Fruit fly (Drosophila melanogaster): Measurements from ENCODE around the gene CG43169.

Gene CG43169

dm6 chr3L:8878388-8878787 lies 10.0 kb downstream of the CG43169 start:
- TF ChIP-seq vri (GFP tag; optimal IDR thresholded peaks at IDR 0.05) (peak; percentile 30), Gug (GFP tag; IDR thresholded peaks at IDR 0.05) (no peak), salr (GFP tag; optimal IDR thresholded peaks at IDR 0.05) (no peak), Smox (GFP tag; optimal IDR thresholded peaks at IDR 0.05) (no peak)

dm6 chr3L:8873053-8873452 lies 15.4 kb downstream of the CG43169 start:
- TF ChIP-seq CG3919 (GFP tag; optimal IDR thresholded peaks at IDR 0.05) (no peak), fkh (GFP tag; optimal IDR thresholded peaks at IDR 0.05) (peak; percentile 79)

dm6 chr3L:8871017-8871416 lies 17.4 kb downstream of the CG43169 start:
- peak; percentile 36 for TF ChIP-seq Sox102F (GFP tag; optimal IDR thresholded peaks at IDR 0.05)
- peak; percentile 44 for TF ChIP-seq svp (GFP tag)
- TF ChIP-seq CG6854 (GFP tag; optimal IDR thresholded peaks at IDR 0.05), result peak; percentile 51
- TF ChIP-seq Sox15 (GFP tag; optimal IDR thresholded peaks at IDR 0.05), result no peak
- no peak for TF ChIP-seq CG6808 (GFP tag; optimal IDR thresholded peaks at IDR 0.05)
- no peak for TF ChIP-seq Hr39 (GFP tag; optimal IDR thresholded peaks at IDR 0.05)
- TF ChIP-seq Met (GFP tag; optimal IDR thresholded peaks at IDR 0.05), result peak; percentile 8

dm6 chr3L:8870547-8870946 lies 17.9 kb downstream of the CG43169 start:
- TF ChIP-seq Lpt (GFP tag; optimal IDR thresholded peaks at IDR 0.05) (peak; percentile 79), CG15336 (GFP tag; IDR thresholded peaks at IDR 0.05) (peak; percentile 90), fd59A (GFP tag; optimal IDR thresholded peaks at IDR 0.05) (peak; percentile 33), net (GFP tag; optimal IDR thresholded peaks at IDR 0.05) (peak; percentile 54), fd85E (GFP tag; optimal IDR thresholded peaks at IDR 0.05) (no peak), CG6808 (GFP tag; optimal IDR thresholded peaks at IDR 0.05) (peak; percentile 67), Hr4 (GFP tag; optimal IDR thresholded peaks at IDR 0.05) (peak; percentile 84), Gug (GFP tag; IDR thresholded peaks at IDR 0.05) (peak; percentile 85), CG8119 (GFP tag; IDR thresholded peaks at IDR 0.05) (peak; percentile 89), Hr38 (GFP tag; optimal IDR thresholded peaks at IDR 0.05) (no peak), CG1621 (tag; optimal IDR thresholded peaks at IDR 0.05) (peak; percentile 19), lz (GFP tag; optimal IDR thresholded peaks at IDR 0.05) (peak; percentile 22), ss (GFP tag; optimal IDR thresholded peaks at IDR 0.05) (peak; percentile 6 to 49), cyc (GFP tag; optimal IDR thresholded peaks at IDR 0.05) (peak; percentile 19), CG11762 (GFP tag; optimal IDR thresholded peaks at IDR 0.05; ENCODE audit: insufficient read depth) (peak; percentile 61), Eip78C (GFP tag) (peak; percentile 91), dsx (GFP tag; optimal IDR thresholded peaks at IDR 0.05; ENCODE audit: poor library complexity, severe bottlenecking) (peak; percentile 49), topi (GFP tag; optimal IDR thresholded peaks at IDR 0.05) (peak; percentile 16), CG34406 (GFP tag; optimal IDR thresholded peaks at IDR 0.05) (no peak), CG7368 (GFP tag; optimal IDR thresholded peaks at IDR 0.05) (peak; percentile 64), Eip75B (GFP tag; optimal IDR thresholded peaks at IDR 0.05) (peak; percentile 71), OdsH (GFP tag; optimal IDR thresholded peaks at IDR 0.05) (peak; percentile 56), CG11294 (GFP tag; IDR thresholded peaks at IDR 0.05) (peak; percentile 82), CG6792 (GFP tag; optimal IDR thresholded peaks at IDR 0.05) (peak; percentile 11), Sox14 (GFP tag; optimal IDR thresholded peaks at IDR 0.05) (no peak), CG8319 (GFP tag; optimal IDR thresholded peaks at IDR 0.05) (no peak), CG3032 (tag; optimal IDR thresholded peaks at IDR 0.05) (peak; percentile 69), spab (GFP tag; optimal IDR thresholded peaks at IDR 0.05) (peak; percentile 45), CG10669 (GFP tag; optimal IDR thresholded peaks at IDR 0.05) (peak; percentile 53), Ets96B (tag; optimal IDR thresholded peaks at IDR 0.05) (peak; percentile 75), esn (GFP tag; optimal IDR thresholded peaks at IDR 0.05) (no peak), CG9139 (GFP tag; optimal IDR thresholded peaks at IDR 0.05) (no peak), pdm3 (GFP tag; optimal IDR thresholded peaks at IDR 0.05) (peak; percentile 47), dac (GFP tag; optimal IDR thresholded peaks at IDR 0.05) (peak; percentile 58), CG8632 (GFP tag; optimal IDR thresholded peaks at IDR 0.05) (peak; percentile 4), CG6163 (GFP tag; IDR thresholded peaks at IDR 0.05) (peak; percentile 92), CG6854 (GFP tag; optimal IDR thresholded peaks at IDR 0.05) (no peak), CG3919 (GFP tag; optimal IDR thresholded peaks at IDR 0.05) (peak; percentile 69), svp (GFP tag) (no peak)
